Fruit fly (Drosophila melanogaster): ENCODE results near the gene CG16710.
A peak's percentile ranks its signal among the peaks of the same experiment; 100 is the strongest.

CG16710 gene

dm6 chr3R:23732990-23733512 lies 50.7 kb downstream of the CG16710 start, which contains the start of the genes Hmgcr and Rpn9:
Hmgcr (plus strand) TSS chr3R:23733324.
Rpn9 (minus strand) TSS chr3R:23733462.
- no peak for TF ChIP-seq Hr4 (GFP tag; optimal IDR thresholded peaks at IDR 0.05)
- TF ChIP-seq CG31627 (GFP tag; optimal IDR thresholded peaks at IDR 0.05): no peak
- TF ChIP-seq CG6854 (GFP tag; optimal IDR thresholded peaks at IDR 0.05): peak; percentile 22
- TF ChIP-seq Eip93F (GFP tag; optimal IDR thresholded peaks at IDR 0.05): peak; percentile 52
- peak; percentile 1 for TF ChIP-seq fkh (GFP tag; optimal IDR thresholded peaks at IDR 0.05)
- TF ChIP-seq eg (GFP tag; IDR thresholded peaks at IDR 0.05): peak; percentile 10; the same call in 1 of the 3 replicates
- TF ChIP-seq CG3919 (GFP tag; optimal IDR thresholded peaks at IDR 0.05): peak; percentile 39
- no peak for TF ChIP-seq CG16779 (tag; optimal IDR thresholded peaks at IDR 0.05)
- peak; percentile 39 for TF ChIP-seq Sox14 (GFP tag; optimal IDR thresholded peaks at IDR 0.05)
- TF ChIP-seq esn (GFP tag; optimal IDR thresholded peaks at IDR 0.05): peak; percentile 23
- TF ChIP-seq Eip78C (GFP tag): peak; percentile 69
- TF ChIP-seq achi (GFP tag; optimal IDR thresholded peaks at IDR 0.05): peak; percentile 100
- peak; percentile 11 for TF ChIP-seq dsx (GFP tag; optimal IDR thresholded peaks at IDR 0.05; ENCODE audit: poor library complexity, severe bottlenecking)
- peak; percentile 2 for TF ChIP-seq Eip75B (GFP tag; optimal IDR thresholded peaks at IDR 0.05)
- TF ChIP-seq vri (GFP tag; optimal IDR thresholded peaks at IDR 0.05): peak; percentile 48
- no peak for TF ChIP-seq CG6163 (GFP tag; IDR thresholded peaks at IDR 0.05)
